Worm (Caenorhabditis elegans) whole organism, young adult: ENCODE results near the gene B0222.11.

Experiments used
- Y53G8AR.9 ChIP-seq: fragments of 200-800 bp; sonication (Bioruptor generic); conservative IDR thresholded peaks from 2 replicates; pipeline ENCODE4 v1.3.6; 2022; ENCODE audit warnings: missing genetic modification reagents, missing genetic modification characterization, missing compliant biosample characterization
- mxl-1 ChIP-seq: sonication (generic microtip); optimal IDR thresholded peaks from 2 replicates; lab custom pipeline; 2016; ENCODE audit warnings: missing genetic modification characterization, missing compliant biosample characterization
- nhr-90 ChIP-seq: sonication (generic microtip); optimal IDR thresholded peaks from 2 replicates; lab custom pipeline; 2016; ENCODE audit warnings: missing genotype, mild to moderate bottlenecking, missing genetic modification characterization, missing compliant biosample characterization

DNA sequence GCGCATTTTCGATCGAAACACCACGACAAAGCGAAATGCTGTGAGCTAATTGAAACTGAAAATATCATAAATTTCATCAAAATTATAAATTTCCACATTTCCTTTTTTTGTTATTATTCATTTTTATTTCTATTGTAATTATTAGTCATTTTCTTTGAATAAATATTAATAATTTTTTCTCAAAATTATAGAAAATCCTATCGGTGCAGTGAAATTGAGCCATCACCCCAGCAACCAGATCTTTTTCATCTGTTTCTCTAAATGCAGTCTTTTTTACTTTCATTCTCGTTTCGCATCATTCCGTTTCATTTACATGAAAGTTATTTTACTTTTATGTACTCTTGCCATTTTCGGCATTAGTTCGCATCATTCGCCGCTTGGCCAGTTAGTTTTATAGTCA lies 46.0 kb downstream of the B0222.11 start, which contains the start of gene F21C10.13:
- TF ChIP-seq Y53G8AR.9 (GFP tag; lab: Robert Waterston, UW) (no peak), nhr-90 (tag; lab: Kevin White, UChicago) (no peak), mxl-1 (no peak)
